Fruit fly (Drosophila melanogaster): Measurements from ENCODE around the gene Nepl8.

The Nepl8 gene

dm6 chr2L:16523091-16523490 is 35.1 kb downstream of the Nepl8 start:
- TF ChIP-seq psq (optimal IDR thresholded peaks at IDR 0.05) = no peak
- TF ChIP-seq CG8478 (optimal IDR thresholded peaks at IDR 0.05) = no peak

dm6 chr2L:16525114-16525513 is 37.2 kb downstream of the Nepl8 start:
- TF ChIP-seq EcR (GFP tag; optimal IDR thresholded peaks at IDR 0.05) = no peak
- TF ChIP-seq CG8478 (optimal IDR thresholded peaks at IDR 0.05) = no peak
- TF ChIP-seq psq (optimal IDR thresholded peaks at IDR 0.05) = no peak
- no peak for TF ChIP-seq usp (GFP tag; optimal IDR thresholded peaks at IDR 0.05)
- no peak for TF ChIP-seq pan (optimal IDR thresholded peaks at IDR 0.05)
- TF ChIP-seq Dll (optimal IDR thresholded peaks at IDR 0.05) = no peak

DNA sequence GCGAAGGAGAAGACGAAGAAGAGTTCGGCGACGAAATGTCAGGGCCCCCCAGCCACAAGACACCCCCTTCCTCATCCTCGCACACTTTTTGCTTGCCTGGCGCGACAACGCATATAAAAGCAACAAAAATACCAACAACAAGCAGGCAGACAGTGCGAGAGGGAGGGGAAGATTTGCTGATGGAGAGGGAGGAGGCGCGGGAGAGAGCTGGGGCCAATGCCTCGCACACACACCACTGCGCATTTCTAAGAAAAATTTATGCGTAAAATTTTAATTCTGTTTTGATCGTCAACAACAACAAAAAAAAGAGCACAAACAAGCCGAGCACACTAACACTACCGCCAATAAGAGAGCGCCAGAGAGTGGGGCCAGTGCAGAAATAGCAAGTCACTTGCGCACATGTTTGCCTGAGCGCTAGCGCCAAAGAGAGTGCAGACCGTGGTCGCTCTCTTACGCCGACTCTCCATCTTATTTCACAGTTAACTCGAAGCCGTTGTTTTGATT is 38.1 kb downstream of the Nepl8 start:
- TF ChIP-seq EcR (GFP tag; optimal IDR thresholded peaks at IDR 0.05) = peak; percentile 95 to 99
- no peak for TF ChIP-seq psq (optimal IDR thresholded peaks at IDR 0.05)
- no peak for TF ChIP-seq usp (GFP tag; optimal IDR thresholded peaks at IDR 0.05)
- no peak for TF ChIP-seq CG8478 (optimal IDR thresholded peaks at IDR 0.05)
- TF ChIP-seq Dll (optimal IDR thresholded peaks at IDR 0.05) = peak; percentile 85
- no peak for TF ChIP-seq pan (optimal IDR thresholded peaks at IDR 0.05)

dm6 chr2L:16526578-16526977 is 38.6 kb downstream of the Nepl8 start:
- TF ChIP-seq EcR (GFP tag; optimal IDR thresholded peaks at IDR 0.05) (no peak), psq (optimal IDR thresholded peaks at IDR 0.05) (no peak), pan (optimal IDR thresholded peaks at IDR 0.05) (no peak), CG8478 (optimal IDR thresholded peaks at IDR 0.05) (no peak), Dll (optimal IDR thresholded peaks at IDR 0.05) (no peak), usp (GFP tag; optimal IDR thresholded peaks at IDR 0.05) (no peak)

dm6 chr2L:16528493-16528892 is 40.5 kb downstream of the Nepl8 start:
- TF ChIP-seq psq (optimal IDR thresholded peaks at IDR 0.05) (no peak), usp (GFP tag; optimal IDR thresholded peaks at IDR 0.05) (no peak), Dll (optimal IDR thresholded peaks at IDR 0.05) (no peak), EcR (GFP tag; optimal IDR thresholded peaks at IDR 0.05) (no peak), CG8478 (optimal IDR thresholded peaks at IDR 0.05) (no peak), pan (optimal IDR thresholded peaks at IDR 0.05) (no peak)

dm6 chr2L:16529485-16530413 is 41.8 kb downstream of the Nepl8 start:
- no peak for TF ChIP-seq psq (optimal IDR thresholded peaks at IDR 0.05)
- no peak for TF ChIP-seq EcR (GFP tag; optimal IDR thresholded peaks at IDR 0.05)
- no peak for TF ChIP-seq Dll (optimal IDR thresholded peaks at IDR 0.05)
- no peak for TF ChIP-seq usp (GFP tag; optimal IDR thresholded peaks at IDR 0.05)

dm6 chr2L:16530414-16530771 is 42.4 kb downstream of the Nepl8 start:
- TF ChIP-seq Dll (optimal IDR thresholded peaks at IDR 0.05) (no peak), CG8478 (optimal IDR thresholded peaks at IDR 0.05) (no peak), pan (optimal IDR thresholded peaks at IDR 0.05) (no peak), usp (GFP tag; optimal IDR thresholded peaks at IDR 0.05) (no peak), psq (optimal IDR thresholded peaks at IDR 0.05) (no peak), EcR (GFP tag; optimal IDR thresholded peaks at IDR 0.05) (no peak)

DNA sequence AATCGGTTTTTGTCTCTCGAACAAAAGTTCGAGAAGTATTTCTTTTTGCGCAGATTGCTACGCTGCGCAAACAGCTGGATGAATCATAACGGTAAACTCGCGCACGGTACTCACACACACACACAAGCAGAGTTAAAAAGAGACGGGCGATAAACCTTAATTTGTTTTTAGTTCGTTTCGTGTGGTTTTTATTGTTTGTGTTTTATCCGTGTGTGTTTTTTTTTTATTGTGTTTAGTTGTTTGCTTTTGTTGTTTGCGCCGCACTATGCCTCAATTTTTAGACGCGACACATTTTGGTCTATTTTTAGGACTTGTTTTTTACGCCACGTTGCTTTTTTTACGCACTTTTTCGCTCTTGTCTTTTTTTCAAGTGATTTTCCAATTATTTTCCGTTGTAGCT is 42.9 kb downstream of the Nepl8 start:
- TF ChIP-seq usp (GFP tag; optimal IDR thresholded peaks at IDR 0.05) (no peak), pan (optimal IDR thresholded peaks at IDR 0.05) (no peak), Dll (optimal IDR thresholded peaks at IDR 0.05) (no peak), EcR (GFP tag; optimal IDR thresholded peaks at IDR 0.05) (no peak), CG8478 (optimal IDR thresholded peaks at IDR 0.05) (no peak), psq (optimal IDR thresholded peaks at IDR 0.05) (no peak)

DNA sequence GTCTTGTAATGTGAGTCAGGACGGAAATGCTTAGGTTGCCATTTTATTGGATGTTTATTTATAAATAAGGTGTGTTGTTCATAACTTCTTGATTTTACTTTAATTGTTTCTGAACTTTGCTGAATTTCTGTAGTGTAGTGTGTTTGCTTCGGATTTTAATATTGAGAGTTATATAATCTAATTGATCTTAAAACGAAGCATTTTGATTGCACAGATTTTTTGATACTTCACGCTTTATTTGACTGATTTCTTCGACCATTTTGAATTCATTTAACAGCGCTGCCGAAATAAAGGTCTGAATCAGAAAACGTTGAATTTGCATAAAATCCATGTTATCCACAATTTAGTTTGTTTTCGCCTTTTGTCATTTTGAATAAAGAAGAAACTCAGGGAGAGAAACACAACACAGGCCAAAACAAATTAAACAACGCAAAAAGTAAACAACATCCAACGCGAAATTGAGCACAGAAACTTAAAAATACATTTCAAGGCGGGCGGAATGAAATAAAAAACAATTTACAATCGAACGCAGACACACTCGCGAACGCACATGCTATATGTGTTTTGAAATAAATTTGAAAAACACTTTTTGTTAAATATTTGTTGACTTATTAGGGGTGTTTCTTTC is 43.7 kb downstream of the Nepl8 start:
- no peak for TF ChIP-seq CG8478 (optimal IDR thresholded peaks at IDR 0.05)
- no peak for TF ChIP-seq usp (GFP tag; optimal IDR thresholded peaks at IDR 0.05)
- TF ChIP-seq Dll (optimal IDR thresholded peaks at IDR 0.05) = no peak
- no peak for TF ChIP-seq psq (optimal IDR thresholded peaks at IDR 0.05)
- TF ChIP-seq pan (optimal IDR thresholded peaks at IDR 0.05) = no peak
- no peak for TF ChIP-seq EcR (GFP tag; optimal IDR thresholded peaks at IDR 0.05)

dm6 chr2L:16532702-16533385 is 44.9 kb downstream of the Nepl8 start, which contains the start of gene CG5953:
CG5953 (minus strand) TSS chr2L:16532877.
- no peak for TF ChIP-seq EcR (GFP tag; optimal IDR thresholded peaks at IDR 0.05)
- TF ChIP-seq Dll (optimal IDR thresholded peaks at IDR 0.05) = peak; percentile 93

dm6 chr2L:16533386-16533773 is 45.4 kb downstream of the Nepl8 start:
- TF ChIP-seq CG8478 (optimal IDR thresholded peaks at IDR 0.05) (no peak), usp (GFP tag; optimal IDR thresholded peaks at IDR 0.05) (no peak), EcR (GFP tag; optimal IDR thresholded peaks at IDR 0.05) (peak; percentile 79 to 86), psq (optimal IDR thresholded peaks at IDR 0.05) (no peak), Dll (optimal IDR thresholded peaks at IDR 0.05) (no peak)

Measured in whole organism.